Worm (Caenorhabditis elegans) whole organism, young adult: ENCODE measurements around the gene Y17D7B.10.
"Not testable (repeated sequence)": the region's sequence is repeated elsewhere in the genome, so short reads cannot be mapped to it uniquely, and the experiment has no call there.

Experiments used
- C06A6.2 ChIP-seq: fragments of 200-800 bp; sonication (Bioruptor generic); conservative IDR thresholded peaks from 2 replicates; pipeline ENCODE4 v1.3.6; 2022; ENCODE audit warnings: missing genetic modification characterization, missing compliant biosample characterization
- ama-1 ChIP-seq, 3 experiments: fragments of 150-350 bp in 1 of 3; sonication (generic microtip) in 2 of 3; optimal IDR thresholded peaks; 2 replicates each; lab custom pipeline; 2014 to 2018; ENCODE audit warnings: missing biosample characterization in 2 of 3, missing genetic modification characterization in 2 of 3, missing genetic modification reagents in 2 of 3
- attf-5 ChIP-seq: fragments of 200-800 bp; sonication (Bioruptor generic); optimal IDR thresholded peaks from 2 replicates; lab custom pipeline; 2018; ENCODE audit warnings: mild to moderate bottlenecking, missing genetic modification characterization, missing compliant biosample characterization
- dpl-1 ChIP-seq: fragments of 150-350 bp; optimal IDR thresholded peaks from 2 replicates; lab custom pipeline; 2014; ENCODE audit warnings: missing biosample characterization, missing genetic modification reagents, missing genetic modification characterization
- egrh-3 ChIP-seq: fragments of 200-800 bp; sonication (Bioruptor generic); IDR thresholded peaks from 2 replicates; pipeline ENCODE4 v1.3.6; 2022; ENCODE audit warnings: missing genetic modification reagents, missing genetic modification characterization, missing compliant biosample characterization
- gei-17 ChIP-seq: fragments of 200-800 bp; sonication (Bioruptor generic); optimal IDR thresholded peaks from 2 replicates; lab custom pipeline; 2018; ENCODE audit warnings: mild to moderate bottlenecking, missing genetic modification characterization, missing compliant biosample characterization
- madf-8 ChIP-seq: fragments of 200-800 bp; sonication (Bioruptor generic); conservative IDR thresholded peaks from 2 replicates; pipeline ENCODE4 v1.3.6; 2022; ENCODE audit warnings: missing genetic modification reagents, missing genetic modification characterization, missing compliant biosample characterization
- nfya-1 ChIP-seq: sonication (generic microtip); optimal IDR thresholded peaks from 2 replicates; lab custom pipeline; 2017; ENCODE audit warnings: antibody characterized with exemption, missing compliant biosample characterization, missing genetic modification characterization, borderline replicate concordance; ENCODE audit not compliant: insufficient read depth
- nfya-2 ChIP-seq: fragments of 200-800 bp; sonication (Bioruptor generic); IDR thresholded peaks from 2 replicates; pipeline ENCODE4 v1.3.6; 2022; ENCODE audit warnings: missing genetic modification reagents, missing genetic modification characterization, missing compliant biosample characterization
- pha-4 ChIP-seq: fragments of 150-350 bp; sonication (generic microtip); optimal IDR thresholded peaks from 2 replicates; lab custom pipeline; 2014; ENCODE audit warnings: missing biosample characterization, missing genetic modification reagents, missing genetic modification characterization
- snpc-4 ChIP-seq, 5 experiments: fragments of 150-350 bp in 1 of 5; sonication (generic microtip) in 4 of 5; optimal IDR thresholded peaks; 2 replicates each; lab custom pipeline; 2014 to 2018; ENCODE audit warnings: missing genetic modification characterization in 5 of 5, missing biosample characterization in 3 of 5, antibody characterized with exemption in 2 of 5, mild to moderate bottlenecking in 2 of 5, missing compliant biosample characterization in 2 of 5, missing genotype in 2 of 5, moderate library complexity in 2 of 5, missing genetic modification reagents in 1 of 5
- unc-62 ChIP-seq: fragments of 150-350 bp; optimal IDR thresholded peaks from 2 replicates; lab custom pipeline; 2014; ENCODE audit warnings: missing biosample characterization, missing genetic modification reagents, missing genetic modification characterization
- zfh-2 ChIP-seq: fragments of 200-800 bp; sonication (Bioruptor generic); conservative IDR thresholded peaks from 2 replicates; pipeline ENCODE4 v1.3.6; 2022; ENCODE audit warnings: missing genetic modification reagents, missing genetic modification characterization, missing compliant biosample characterization

ce11 chrV:18754328-18754727 lies 29.2 kb upstream of the Y17D7B.10 start, which contains the start of gene clec-254:
- not testable (repeated sequence) for TF ChIP-seq dpl-1 (GFP tag; lab: Kevin White, UChicago); nfya-1; snpc-4 (GFP tag; optimal IDR thresholded peaks at IDR 0.05; lab: Kevin White, UChicago); snpc-4 (tag; optimal IDR thresholded peaks at IDR 0.05; lab: Kevin White, UChicago); pha-4 (tag; lab: Kevin White, UChicago); unc-62 (GFP tag; lab: Kevin White, UChicago); zfh-2 (GFP tag; lab: Robert Waterston, UW); egrh-3 (GFP tag; lab: Robert Waterston, UW); ama-1 (optimal IDR thresholded peaks at IDR 0.05; lab: Kevin White, UChicago); ama-1 (GFP tag; optimal IDR thresholded peaks at IDR 0.05; lab: Kevin White, UChicago); madf-8; gei-17 (GFP tag; lab: Kevin White, UChicago); attf-5; nfya-2; C06A6.2 (GFP tag; lab: Robert Waterston, UW)
